Worm (Caenorhabditis elegans): Measurements from ENCODE around the gene ech-8.

Gene ech-8

ce11 chrIV:10245666-10246210 is 6.8 kb upstream of the ech-8 start, which contains the start of gene F01G10.10 (continued):
- TF ChIP-seq zag-1 (tag; optimal IDR thresholded peaks at IDR 0.05) (no peak), saeg-2 (GFP tag; IDR thresholded peaks at IDR 0.05) (no peak), ZK546.5 (tag; optimal IDR thresholded peaks at IDR 0.05) (no peak), zip-11 (GFP tag; IDR thresholded peaks at IDR 0.05) (no peak), aha-1 (tag) (peak; percentile 2), sdz-12 (GFP tag; optimal IDR thresholded peaks at IDR 0.05) (no peak), mxl-2 (GFP tag; conservative IDR thresholded peaks at IDR 0.05) (no peak), ceh-28 (tag; optimal IDR thresholded peaks at IDR 0.05) (no peak), Y5F2A.4 (GFP tag; optimal IDR thresholded peaks at IDR 0.05) (no peak), nhr-28 (tag; optimal IDR thresholded peaks at IDR 0.05) (peak; percentile 13), lin-39 (tag; optimal IDR thresholded peaks at IDR 0.05) (no peak), Y48G9A.11 (GFP tag; IDR thresholded peaks at IDR 0.05) (0 out of 2 replicates have a peak, but pooled peaks have one; percentile 35), daf-19 (GFP tag; conservative IDR thresholded peaks at IDR 0.05) (no peak), tra-1 (GFP tag; IDR thresholded peaks at IDR 0.05) (peak; percentile 41; the same call in 1 of the 2 replicates), dmd-9 (GFP tag; IDR thresholded peaks at IDR 0.05) (no peak), ztf-7 (tag; optimal IDR thresholded peaks at IDR 0.05) (no peak), mes-2 (tag; optimal IDR thresholded peaks at IDR 0.05; ENCODE audit: poor library complexity, severe bottlenecking) (peak; percentile 33), D1046.2 (GFP tag; IDR thresholded peaks at IDR 0.05) (no peak), dve-1 (tag; optimal IDR thresholded peaks at IDR 0.05; ENCODE audit: insufficient read depth) (peak; percentile 6), nhr-25 (tag; optimal IDR thresholded peaks at IDR 0.05; ENCODE audit: borderline replicate concordance, insufficient read depth) (no peak), nhr-237 (tag; optimal IDR thresholded peaks at IDR 0.05) (no peak), lin-13 (GFP tag; optimal IDR thresholded peaks at IDR 0.05) (no peak), egl-27 (tag; optimal IDR thresholded peaks at IDR 0.05) (no peak), nhr-102 (tag; optimal IDR thresholded peaks at IDR 0.05) (peak; percentile 25), nhr-6 (tag; optimal IDR thresholded peaks at IDR 0.05) (no peak), ces-1 (GFP tag; optimal IDR thresholded peaks at IDR 0.05) (no peak), dmd-8 (GFP tag; IDR thresholded peaks at IDR 0.05) (0 out of 2 replicates have a peak, but pooled peaks have one; percentile 4), nhr-111 (GFP tag; optimal IDR thresholded peaks at IDR 0.05) (peak; percentile 13), fkh-10 (GFP tag; optimal IDR thresholded peaks at IDR 0.05) (no peak), snpc-1.2 (GFP tag; IDR thresholded peaks at IDR 0.05) (no peak)

ce11 chrIV:10243276-10243675 is 4.3 kb upstream of the ech-8 start, which contains the start of gene tkt-1:
TSS of gene tkt-1 (plus strand) at chrIV:10243612.
- no peak for TF ChIP-seq unc-39 (tag; optimal IDR thresholded peaks at IDR 0.05)
- 0 out of 2 replicates have a peak, but pooled peaks have one; percentile 18 for TF ChIP-seq tra-1 (GFP tag; IDR thresholded peaks at IDR 0.05)
- TF ChIP-seq pqm-1 (tag; optimal IDR thresholded peaks at IDR 0.05) = peak; percentile 71
- peak; percentile 23 for TF ChIP-seq lin-38 (GFP tag; IDR thresholded peaks at IDR 0.05)
- TF ChIP-seq aly-2 (tag; optimal IDR thresholded peaks at IDR 0.05) = no peak
- peak; percentile 36 for TF ChIP-seq nhr-10 (tag; optimal IDR thresholded peaks at IDR 0.05)
- TF ChIP-seq hif-1 (tag; optimal IDR thresholded peaks at IDR 0.05) = no peak
- no peak for TF ChIP-seq ceh-82 (tag; optimal IDR thresholded peaks at IDR 0.05)
- no peak for TF ChIP-seq ceh-32 (tag; optimal IDR thresholded peaks at IDR 0.05; ENCODE audit: poor library complexity)
- no peak for TF ChIP-seq F10B5.3 (tag; optimal IDR thresholded peaks at IDR 0.05)
- no peak for TF ChIP-seq daf-19 (GFP tag; conservative IDR thresholded peaks at IDR 0.05)
- TF ChIP-seq nhr-28 (tag; optimal IDR thresholded peaks at IDR 0.05) = peak; percentile 67
- TF ChIP-seq vab-7 (GFP tag; IDR thresholded peaks at IDR 0.05) = no peak
- TF ChIP-seq jun-1 (tag; optimal IDR thresholded peaks at IDR 0.05) = no peak
- TF ChIP-seq lin-13 (GFP tag; optimal IDR thresholded peaks at IDR 0.05) = peak; percentile 10
- peak; percentile 72 for TF ChIP-seq dmd-6 (GFP tag; IDR thresholded peaks at IDR 0.05)
- TF ChIP-seq saeg-2 (GFP tag; IDR thresholded peaks at IDR 0.05) = no peak
- TF ChIP-seq skn-1 (tag; optimal IDR thresholded peaks at IDR 0.05) = no peak
- TF ChIP-seq hlh-30 (tag; optimal IDR thresholded peaks at IDR 0.05; ENCODE audit: insufficient read depth) = peak; percentile 21
- TF ChIP-seq nhr-48 (tag; optimal IDR thresholded peaks at IDR 0.05) = peak; percentile 25
- TF ChIP-seq php-3 (GFP tag; IDR thresholded peaks at IDR 0.05) = peak; percentile 19; the same call in 1 of the 2 replicates
- no peak for TF ChIP-seq nhr-76 (tag; optimal IDR thresholded peaks at IDR 0.05)
- no peak for TF ChIP-seq sdz-12 (GFP tag; optimal IDR thresholded peaks at IDR 0.05)
- TF ChIP-seq lsy-2 (tag; optimal IDR thresholded peaks at IDR 0.05) = peak in 1 of 2 experiments; percentile 9
- 0 out of 2 replicates have a peak, but pooled peaks have one; percentile 41 for TF ChIP-seq Y75B8A.6 (GFP tag; IDR thresholded peaks at IDR 0.05)
- TF ChIP-seq dmd-9 (GFP tag; IDR thresholded peaks at IDR 0.05) = no peak
- peak; percentile 49 for TF ChIP-seq hlh-11 (tag; optimal IDR thresholded peaks at IDR 0.05)
